Fruit fly (Drosophila melanogaster) whole organism, wandering third instar larva: ENCODE results near the gene CG1271.

Experiments used
- Abd-B ChIP-seq: fragments of >200 bp; optimal IDR thresholded peaks from 2 replicates; lab custom pipeline; 2017; ENCODE audit warnings: missing biosample characterization, missing genetic modification characterization
- CG32264 ChIP-seq: fragments of 200-800 bp; sonication (Bioruptor generic); optimal IDR thresholded peaks from 2 replicates; lab custom pipeline; 2016; ENCODE audit warnings: missing biosample characterization, missing genetic modification characterization
- CG9705 ChIP-seq: fragments of 200-800 bp; sonication (Bioruptor generic); optimal IDR thresholded peaks from 2 replicates; lab custom pipeline; 2018; ENCODE audit warnings: missing biosample characterization, mild to moderate bottlenecking, missing genetic modification characterization
- CrebA ChIP-seq: fragments of 200-800 bp; sonication (Bioruptor generic); optimal IDR thresholded peaks from 2 replicates; lab custom pipeline; 2016; ENCODE audit warnings: missing biosample characterization, mild to moderate bottlenecking, missing genetic modification characterization, borderline replicate concordance
- Dfd ChIP-seq: fragments of >200 bp; optimal IDR thresholded peaks from 2 replicates; lab custom pipeline; 2017; ENCODE audit warnings: missing biosample characterization, missing genetic modification characterization
- Dif ChIP-seq: fragments of 200-275, 200-300 bp; sonication (Bioruptor generic); optimal IDR thresholded peaks from 2 replicates; lab custom pipeline; 2018; ENCODE audit warnings: missing biosample characterization, missing genetic modification characterization; ENCODE audit not compliant: partially characterized antibody
- GATAd ChIP-seq: sonication (Bioruptor generic); optimal IDR thresholded peaks from 2 replicates; lab custom pipeline; 2016; ENCODE audit warnings: missing biosample characterization, missing genetic modification characterization
- HLH106 ChIP-seq: fragments of 200-800 bp; optimal IDR thresholded peaks from 3 replicates; lab custom pipeline; 2019; ENCODE audit warnings: missing biosample characterization, mild to moderate bottlenecking, missing genetic modification characterization, moderate library complexity
- Hnf4 ChIP-seq: fragments of 200-800 bp; sonication (Bioruptor generic); optimal IDR thresholded peaks from 2 replicates; lab custom pipeline; 2016; ENCODE audit warnings: missing biosample characterization, mild to moderate bottlenecking, missing genetic modification characterization
- Hr78 ChIP-seq: fragments of >200 bp; optimal IDR thresholded peaks from 2 replicates; lab custom pipeline; 2017; ENCODE audit warnings: missing biosample characterization, missing genetic modification characterization
- Hr83 ChIP-seq: fragments of 200-300 bp; sonication (Bioruptor generic); optimal IDR thresholded peaks from 2 replicates; lab custom pipeline; 2016; ENCODE audit warnings: missing biosample characterization, mild to moderate bottlenecking, missing genetic modification characterization, moderate library complexity; ENCODE audit not compliant: poor library complexity, severe bottlenecking
- Jra ChIP-seq: sonication (Bioruptor generic); optimal IDR thresholded peaks from 2 replicates; lab custom pipeline; 2016; ENCODE audit warnings: missing biosample characterization, missing genetic modification characterization
- Mio ChIP-seq: sonication (Bioruptor generic); optimal IDR thresholded peaks from 2 replicates; lab custom pipeline; 2016; ENCODE audit warnings: missing biosample characterization, missing genetic modification characterization
- Myc ChIP-seq: fragments of >200 bp; optimal IDR thresholded peaks from 2 replicates; lab custom pipeline; 2017
- N ChIP-seq: fragments of >200 bp; optimal IDR thresholded peaks from 2 replicates; lab custom pipeline; 2018; ENCODE audit warnings: missing biosample characterization, missing external identifiers, missing genetic modification characterization
- OdsH ChIP-seq: fragments of 200-800 bp; sonication (Bioruptor generic); optimal IDR thresholded peaks from 2 replicates; lab custom pipeline; 2016; ENCODE audit warnings: missing biosample characterization, mild to moderate bottlenecking, missing genetic modification characterization
- Rel ChIP-seq, 2 experiments: fragments of 200-800 bp; sonication (Bioruptor generic) in 1 of 2; optimal IDR thresholded peaks; 2 replicates in 1 of 2; 3 replicates in 1 of 2; lab custom pipeline; 2016 to 2019; ENCODE audit warnings: mild to moderate bottlenecking in 2 of 2, missing biosample characterization in 2 of 2, missing genetic modification characterization in 2 of 2, moderate library complexity in 1 of 2
- Sp1 ChIP-seq: fragments of 200-800 bp; sonication (Bioruptor generic); optimal IDR thresholded peaks from 3 replicates; lab custom pipeline; 2019; ENCODE audit warnings: missing biosample characterization, mild to moderate bottlenecking, missing genetic modification characterization, moderate library complexity
- Vsx2 ChIP-seq: fragments of 200-300, 225-300 bp; sonication (Bioruptor generic); optimal IDR thresholded peaks from 2 replicates; lab custom pipeline; 2018; ENCODE audit warnings: missing biosample characterization, missing genetic modification characterization; ENCODE audit not compliant: partially characterized antibody
- br ChIP-seq: fragments of 200-800 bp; sonication (Bioruptor generic); optimal IDR thresholded peaks from 2 replicates; lab custom pipeline; 2016; ENCODE audit warnings: missing biosample characterization, missing genetic modification characterization
- brk ChIP-seq: fragments of 200-800 bp; sonication (Bioruptor generic); optimal IDR thresholded peaks from 2 replicates; lab custom pipeline; 2016; ENCODE audit warnings: missing biosample characterization, mild to moderate bottlenecking, missing genetic modification characterization
- dl ChIP-seq, 2 experiments: fragments of 175-275, 200-275 bp in 1 of 2; fragments of 200-275 bp in 1 of 2; sonication (Bioruptor generic); optimal IDR thresholded peaks; lab custom pipeline; 2018; ENCODE audit warnings: mild to moderate bottlenecking in 2 of 2, missing biosample characterization in 2 of 2, missing genetic modification characterization in 2 of 2, moderate library complexity in 2 of 2; ENCODE audit not compliant: partially characterized antibody in 2 of 2, insufficient read depth in 1 of 2
- dmrt93B ChIP-seq: fragments of 200-800 bp; sonication (Bioruptor generic); optimal IDR thresholded peaks from 2 replicates; lab custom pipeline; 2018; ENCODE audit warnings: missing biosample characterization, mild to moderate bottlenecking, missing genetic modification characterization
- dsf ChIP-seq: sonication (Bioruptor generic); optimal IDR thresholded peaks from 2 replicates; lab custom pipeline; 2016; ENCODE audit warnings: missing biosample characterization, missing genetic modification characterization, borderline replicate concordance
- ey ChIP-seq: fragments of 200-800 bp; sonication (Bioruptor generic); optimal IDR thresholded peaks from 2 replicates; lab custom pipeline; 2016; ENCODE audit warnings: missing biosample characterization, missing genetic modification characterization
- foxo ChIP-seq, 2 experiments: fragments of 200-800 bp; sonication (Bioruptor generic); optimal IDR thresholded peaks; 2 replicates in 1 of 2; 3 replicates in 1 of 2; lab custom pipeline; 2016 to 2017; ENCODE audit warnings: missing biosample characterization in 2 of 2, missing genetic modification characterization in 2 of 2
- fru ChIP-seq: fragments of 200-800 bp; sonication (Bioruptor generic); optimal IDR thresholded peaks from 3 replicates; lab custom pipeline; 2016; ENCODE audit warnings: missing biosample characterization, mild to moderate bottlenecking, missing genetic modification characterization
- h ChIP-seq: fragments of 200-800 bp; sonication (Bioruptor generic); optimal IDR thresholded peaks from 3 replicates; lab custom pipeline; 2016; ENCODE audit warnings: missing biosample characterization, mild to moderate bottlenecking, missing genetic modification characterization
- jim ChIP-seq: fragments of 175-275, 200-325 bp; sonication (Bioruptor generic); optimal IDR thresholded peaks from 2 replicates; lab custom pipeline; 2016; ENCODE audit warnings: missing biosample characterization, mild to moderate bottlenecking, missing genetic modification characterization
- lola ChIP-seq: fragments of >200 bp; optimal IDR thresholded peaks from 2 replicates; lab custom pipeline; 2017; ENCODE audit warnings: missing biosample characterization, missing genetic modification characterization
- pan ChIP-seq: fragments of >200 bp; optimal IDR thresholded peaks from 2 replicates; lab custom pipeline; 2017
- psq ChIP-seq: fragments of 200-800 bp; sonication (Bioruptor generic); optimal IDR thresholded peaks from 3 replicates; lab custom pipeline; 2017; ENCODE audit warnings: missing biosample characterization, mild to moderate bottlenecking, missing genetic modification characterization, moderate library complexity
- rgr ChIP-seq: fragments of 200-800 bp; sonication (Bioruptor generic); optimal IDR thresholded peaks from 3 replicates; lab custom pipeline; 2016; ENCODE audit warnings: missing biosample characterization, mild to moderate bottlenecking, missing genetic modification characterization
- sage ChIP-seq: fragments of 200-800 bp; sonication (Bioruptor generic); optimal IDR thresholded peaks from 2 replicates; lab custom pipeline; 2016; ENCODE audit warnings: missing biosample characterization, mild to moderate bottlenecking, missing genetic modification characterization
- sv ChIP-seq: fragments of 200-800 bp; sonication (Bioruptor generic); optimal IDR thresholded peaks from 3 replicates; lab custom pipeline; 2016; ENCODE audit warnings: missing biosample characterization, missing genetic modification characterization
- tai ChIP-seq: sonication (Bioruptor generic); optimal IDR thresholded peaks from 2 replicates; lab custom pipeline; 2016; ENCODE audit warnings: missing biosample characterization, missing genetic modification characterization
- usp ChIP-seq: fragments of >200 bp; optimal IDR thresholded peaks from 2 replicates; lab custom pipeline; 2017; ENCODE audit warnings: missing biosample characterization, missing genetic modification characterization
- woc ChIP-seq: sonication (Bioruptor generic); optimal IDR thresholded peaks from 2 replicates; lab custom pipeline; 2016; ENCODE audit warnings: missing biosample characterization, mild to moderate bottlenecking, missing genetic modification characterization

CG1271 gene

DNA sequence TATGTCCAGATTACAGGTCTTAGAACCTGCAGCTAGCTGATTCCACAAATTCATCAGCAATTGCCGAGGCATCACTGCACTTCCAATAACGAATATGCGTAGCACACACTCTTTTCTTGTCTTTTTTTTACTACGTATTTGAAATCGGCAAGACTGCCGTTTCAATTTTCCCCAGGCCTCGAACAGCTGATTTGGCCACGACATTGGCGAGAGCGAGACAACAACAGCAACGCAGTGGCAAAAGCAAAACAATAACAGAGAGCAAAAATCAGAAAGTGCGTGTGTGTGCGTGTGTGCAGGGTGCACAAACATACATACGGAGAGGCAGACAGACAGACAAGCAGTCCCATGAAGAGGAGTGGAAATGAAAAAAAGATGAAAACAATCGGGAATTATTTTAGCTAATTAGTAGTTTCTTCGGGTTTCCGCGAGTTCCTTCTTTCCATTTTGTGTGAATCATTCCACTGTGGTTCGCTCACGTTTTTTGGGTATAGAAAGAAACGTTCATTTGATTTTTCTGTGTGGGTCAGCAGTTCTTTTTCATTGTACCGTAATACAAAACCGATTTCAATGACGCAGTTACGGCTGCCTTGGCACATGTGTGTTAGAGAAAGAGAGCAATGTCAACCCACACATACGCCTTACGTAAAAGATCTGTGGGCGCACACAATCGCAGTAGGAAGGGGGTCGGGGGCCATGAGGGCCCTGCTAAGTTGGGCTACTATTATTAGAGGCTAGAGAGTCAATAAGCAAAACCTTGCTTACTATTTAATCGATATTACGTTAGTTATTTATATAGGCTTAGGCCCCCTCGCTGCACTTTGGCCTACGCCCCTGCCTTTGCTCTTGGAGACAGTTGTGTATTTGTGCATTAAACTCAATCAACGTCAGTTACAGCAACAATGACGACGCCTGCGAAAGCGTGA, 8.0 kb downstream of the CG1271 start:
- TF ChIP-seq fru (GFP tag; lab: Kevin White, UChicago) (peak; percentile 100), br (peak; percentile 100), dsf (GFP tag; lab: Kevin White, UChicago) (peak; percentile 98), Vsx2 (GFP tag; lab: Kevin White, UChicago) (peak; percentile 89), Dfd (GFP tag; lab: Kevin White, UChicago) (peak; percentile 93), sage (GFP tag; lab: Kevin White, UChicago) (peak; percentile 99), jim (GFP tag; lab: Kevin White, UChicago) (peak; percentile 95), Jra (GFP tag; lab: Kevin White, UChicago) (peak; percentile 99), Hr83 (GFP tag; lab: Kevin White, UChicago) (peak; percentile 99), foxo (GFP tag; optimal IDR thresholded peaks at IDR 0.05; lab: Kevin White, UChicago) (peak; percentile 99 to 100), GATAd (GFP tag; lab: Kevin White, UChicago) (peak; percentile 100), CrebA (no peak), OdsH (GFP tag; lab: Kevin White, UChicago) (peak; percentile 100), tai (GFP tag; lab: Kevin White, UChicago) (peak; percentile 99), Myc (no peak), Hnf4 (peak; percentile 100), CG32264 (GFP tag; lab: Kevin White, UChicago) (peak; percentile 99), woc (GFP tag; lab: Kevin White, UChicago) (peak; percentile 98), Dif (no peak), Abd-B (GFP tag; lab: Kevin White, UChicago) (no peak), Hr78 (GFP tag; lab: Kevin White, UChicago) (no peak), h (peak; percentile 100), CG9705 (GFP tag; lab: Kevin White, UChicago) (peak; percentile 98), N (GFP tag; lab: Kevin White, UChicago) (no peak), pan (lab: Kevin White, UChicago) (no peak), Mio (GFP tag; lab: Kevin White, UChicago) (peak; percentile 98), dmrt93B (peak; percentile 100), brk (GFP tag; lab: Kevin White, UChicago) (peak; percentile 98), Sp1 (GFP tag; lab: Kevin White, UChicago) (peak; percentile 99), dl (GFP tag; optimal IDR thresholded peaks at IDR 0.05; lab: Kevin White, UChicago; ENCODE audit: insufficient read depth in 1 of 2, partially characterized antibody in 2 of 2) (no peak), rgr (GFP tag; lab: Kevin White, UChicago) (peak; percentile 100), Rel (GFP tag; optimal IDR thresholded peaks at IDR 0.05; lab: Kevin White, UChicago) (peak; percentile 99), Rel (tag; optimal IDR thresholded peaks at IDR 0.05; lab: Kevin White, UChicago) (peak; percentile 92), psq (GFP tag; lab: Kevin White, UChicago) (peak; percentile 99), lola (GFP tag; lab: Kevin White, UChicago) (no peak), HLH106 (tag; lab: Kevin White, UChicago) (peak; percentile 100), sv (peak; percentile 99), ey (peak; percentile 100), usp (GFP tag; lab: Kevin White, UChicago) (no peak)

DNA sequence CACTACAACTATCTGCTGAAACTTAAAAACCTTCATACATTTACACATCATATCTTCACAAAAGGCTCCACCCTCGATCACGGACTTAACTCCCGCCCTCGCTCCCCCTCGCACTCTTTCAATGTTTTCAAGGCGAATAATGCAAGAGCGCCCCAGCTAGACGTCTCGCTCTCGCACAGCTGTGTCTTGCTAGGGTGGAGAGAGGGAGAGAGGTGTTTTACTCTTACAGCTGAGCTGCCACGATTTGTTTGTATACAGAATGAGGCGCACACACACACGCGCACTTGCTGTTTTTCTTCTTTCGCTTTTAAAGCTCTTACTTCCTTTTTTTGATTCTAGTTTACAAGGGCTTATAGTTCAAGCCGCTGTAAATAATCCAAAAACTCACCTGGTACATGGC, 17.5 kb downstream of the CG1271 start:
- TF ChIP-seq CrebA (peak; percentile 12), OdsH (GFP tag; lab: Kevin White, UChicago) (no peak), foxo (GFP tag; optimal IDR thresholded peaks at IDR 0.05; lab: Kevin White, UChicago) (peak in 1 of 2 experiments; percentile 4), sage (GFP tag; lab: Kevin White, UChicago) (no peak), dmrt93B (no peak), rgr (GFP tag; lab: Kevin White, UChicago) (no peak), Dif (peak; percentile 71), dl (GFP tag; optimal IDR thresholded peaks at IDR 0.05; lab: Kevin White, UChicago; ENCODE audit: insufficient read depth in 1 of 2, partially characterized antibody in 2 of 2) (peak in 1 of 2 experiments; percentile 40), Mio (GFP tag; lab: Kevin White, UChicago) (no peak), Myc (no peak), Sp1 (GFP tag; lab: Kevin White, UChicago) (no peak), N (GFP tag; lab: Kevin White, UChicago) (peak; percentile 21), woc (GFP tag; lab: Kevin White, UChicago) (no peak)
